Worm (Caenorhabditis elegans) whole organism, mixed stage, embryonic: ENCODE data around the gene drn-1.

ENCODE experiments used
- M03D4.4 ChIP-seq: sonication (generic microtip); optimal IDR thresholded peaks from 2 replicates; lab custom pipeline; 2017; ENCODE audit warnings: mild to moderate bottlenecking, missing genetic modification characterization, missing compliant biosample characterization
- bed-3 ChIP-seq: fragments of 200-800 bp; sonication (Bioruptor generic); optimal IDR thresholded peaks from 3 replicates; lab custom pipeline; 2018; ENCODE audit warnings: mild to moderate bottlenecking, missing genetic modification characterization, moderate library complexity, missing compliant biosample characterization
- blmp-1 ChIP-seq: fragments of 150-350 bp; optimal IDR thresholded peaks from 2 replicates; lab custom pipeline; 2014; ENCODE audit warnings: missing biosample characterization, missing genetic modification characterization
- ceh-39 ChIP-seq: fragments of 150-350 bp; optimal IDR thresholded peaks from 2 replicates; lab custom pipeline; 2014; ENCODE audit warnings: missing biosample characterization, missing genetic modification characterization
- ceh-43 ChIP-seq: fragments of 200-800 bp; sonication (Bioruptor generic); optimal IDR thresholded peaks from 2 replicates; lab custom pipeline; 2018; ENCODE audit warnings: mild to moderate bottlenecking, missing genetic modification characterization, moderate library complexity, missing compliant biosample characterization
- ceh-83 ChIP-seq: fragments of 200-800 bp; sonication (Bioruptor generic); optimal IDR thresholded peaks from 2 replicates; lab custom pipeline; 2018; ENCODE audit warnings: mild to moderate bottlenecking, missing genetic modification characterization, missing compliant biosample characterization
- ces-1 ChIP-seq: fragments of 150-350 bp; optimal IDR thresholded peaks from 2 replicates; lab custom pipeline; 2014; ENCODE audit warnings: missing biosample characterization, missing genetic modification reagents, missing genetic modification characterization
- cnd-1 ChIP-seq: fragments of 200-800 bp; sonication (Bioruptor generic); optimal IDR thresholded peaks from 2 replicates; lab custom pipeline; 2018; ENCODE audit warnings: mild to moderate bottlenecking, missing genetic modification characterization, missing compliant biosample characterization
- drap-1 ChIP-seq: fragments of 200-800 bp; sonication (Bioruptor generic); optimal IDR thresholded peaks from 3 replicates; lab custom pipeline; 2018; ENCODE audit warnings: mild to moderate bottlenecking, missing genetic modification characterization, missing compliant biosample characterization
- elt-1 ChIP-seq: sonication (generic microtip); optimal IDR thresholded peaks from 2 replicates; lab custom pipeline; 2017; ENCODE audit warnings: missing genetic modification characterization, mild to moderate bottlenecking, missing compliant biosample characterization, antibody characterized with exemption, moderate library complexity, borderline replicate concordance; ENCODE audit not compliant: insufficient read depth
- elt-3 ChIP-seq: fragments of 150-350 bp; optimal IDR thresholded peaks from 2 replicates; lab custom pipeline; 2014; ENCODE audit warnings: missing biosample characterization, missing genetic modification characterization
- flh-1 ChIP-seq: fragments of 200-800 bp; sonication (Bioruptor generic); optimal IDR thresholded peaks from 2 replicates; lab custom pipeline; 2018; ENCODE audit warnings: mild to moderate bottlenecking, missing genetic modification characterization, moderate library complexity, missing compliant biosample characterization
- ham-2 ChIP-seq: fragments of 200-800 bp; sonication (Bioruptor generic); optimal IDR thresholded peaks from 2 replicates; lab custom pipeline; 2018; ENCODE audit warnings: mild to moderate bottlenecking, missing genetic modification characterization, missing compliant biosample characterization
- hlh-1 ChIP-seq: fragments of 150-350 bp; optimal IDR thresholded peaks from 2 replicates; lab custom pipeline; 2014; ENCODE audit warnings: missing biosample characterization, missing genetic modification reagents, missing genetic modification characterization
- lin-13 ChIP-seq: fragments of 150-350 bp; optimal IDR thresholded peaks from 2 replicates; lab custom pipeline; 2014; ENCODE audit warnings: missing biosample characterization, missing genetic modification characterization
- lin-32 ChIP-seq: fragments of 200-800 bp; sonication (Bioruptor generic); optimal IDR thresholded peaks from 2 replicates; lab custom pipeline; 2018; ENCODE audit warnings: mild to moderate bottlenecking, missing genetic modification characterization, missing compliant biosample characterization
- mab-5 ChIP-seq: fragments of 150-350 bp; optimal IDR thresholded peaks from 2 replicates; lab custom pipeline; 2014; ENCODE audit warnings: missing biosample characterization, missing genetic modification characterization
- mep-1 ChIP-seq: fragments of 150-350 bp; optimal IDR thresholded peaks from 2 replicates; lab custom pipeline; 2017; ENCODE audit warnings: missing biosample characterization, missing genetic modification reagents, missing genetic modification characterization, inconsistent platforms
- mls-2 ChIP-seq: sonication (generic microtip); optimal IDR thresholded peaks from 2 replicates; lab custom pipeline; 2016; ENCODE audit warnings: mild to moderate bottlenecking, missing genetic modification characterization, moderate library complexity, missing compliant biosample characterization
- nhr-12 ChIP-seq: fragments of 150-350 bp; optimal IDR thresholded peaks from 2 replicates; lab custom pipeline; 2014; ENCODE audit warnings: missing biosample characterization, missing genetic modification characterization
- nhr-2 ChIP-seq: fragments of 150-350 bp; optimal IDR thresholded peaks from 2 replicates; lab custom pipeline; 2014; ENCODE audit warnings: missing biosample characterization, missing genetic modification characterization
- nhr-237 ChIP-seq: fragments of 150-350 bp; optimal IDR thresholded peaks from 2 replicates; lab custom pipeline; 2014; ENCODE audit warnings: missing biosample characterization, missing genetic modification characterization
- nhr-28 ChIP-seq: fragments of 150-350 bp; optimal IDR thresholded peaks from 2 replicates; lab custom pipeline; 2014; ENCODE audit warnings: missing biosample characterization, missing genetic modification characterization
- nhr-76 ChIP-seq: sonication (generic microtip); optimal IDR thresholded peaks from 2 replicates; lab custom pipeline; 2017; ENCODE audit warnings: missing biosample characterization, missing genetic modification characterization
- sem-2 ChIP-seq: fragments of 200-800 bp; sonication (Bioruptor generic); optimal IDR thresholded peaks from 2 replicates; lab custom pipeline; 2018; ENCODE audit warnings: mild to moderate bottlenecking, missing genetic modification characterization, missing compliant biosample characterization
- snpc-4 ChIP-seq: fragments of 150-350 bp; optimal IDR thresholded peaks from 2 replicates; lab custom pipeline; 2014; ENCODE audit warnings: missing biosample characterization, missing genetic modification characterization
- sptf-1 ChIP-seq: sonication (generic microtip); optimal IDR thresholded peaks from 2 replicates; lab custom pipeline; 2017; ENCODE audit warnings: mild to moderate bottlenecking, missing genetic modification characterization, moderate library complexity, missing compliant biosample characterization
- tbx-8 ChIP-seq: fragments of 200-800 bp; sonication (Bioruptor generic); optimal IDR thresholded peaks from 2 replicates; lab custom pipeline; 2018; ENCODE audit warnings: mild to moderate bottlenecking, missing genetic modification characterization, moderate library complexity, missing compliant biosample characterization
- unc-120 ChIP-seq: sonication (generic microtip); optimal IDR thresholded peaks from 2 replicates; lab custom pipeline; 2017; ENCODE audit warnings: missing genetic modification characterization, missing compliant biosample characterization; ENCODE audit not compliant: poor library complexity, severe bottlenecking
- unc-39 ChIP-seq: fragments of 150-350 bp; optimal IDR thresholded peaks from 2 replicates; lab custom pipeline; 2014; ENCODE audit warnings: missing biosample characterization, missing genetic modification characterization
- unc-62 ChIP-seq: fragments of 150-350 bp; optimal IDR thresholded peaks from 2 replicates; lab custom pipeline; 2014; ENCODE audit warnings: missing biosample characterization, missing genetic modification reagents, missing genetic modification characterization
- zip-8 ChIP-seq: fragments of 150-350 bp; optimal IDR thresholded peaks from 2 replicates; lab custom pipeline; 2014; ENCODE audit warnings: missing biosample characterization, missing genetic modification characterization
- ztf-11 ChIP-seq: fragments of 150-350 bp; optimal IDR thresholded peaks from 2 replicates; lab custom pipeline; 2014; ENCODE audit warnings: missing biosample characterization, missing genetic modification characterization

The drn-1 gene

ce11 chrII:5225284-5225683 is 46.4 kb downstream of the drn-1 start, which contains the start of gene dsh-1:
Gene dsh-1 (minus strand): TSS chrII:5225384.
- TF ChIP-seq hlh-1 (tag; lab: Kevin White, UChicago) (no peak), sptf-1 (tag; lab: Kevin White, UChicago) (no peak), tbx-8 (GFP tag; lab: Kevin White, UChicago) (no peak), mab-5 (no peak)

DNA sequence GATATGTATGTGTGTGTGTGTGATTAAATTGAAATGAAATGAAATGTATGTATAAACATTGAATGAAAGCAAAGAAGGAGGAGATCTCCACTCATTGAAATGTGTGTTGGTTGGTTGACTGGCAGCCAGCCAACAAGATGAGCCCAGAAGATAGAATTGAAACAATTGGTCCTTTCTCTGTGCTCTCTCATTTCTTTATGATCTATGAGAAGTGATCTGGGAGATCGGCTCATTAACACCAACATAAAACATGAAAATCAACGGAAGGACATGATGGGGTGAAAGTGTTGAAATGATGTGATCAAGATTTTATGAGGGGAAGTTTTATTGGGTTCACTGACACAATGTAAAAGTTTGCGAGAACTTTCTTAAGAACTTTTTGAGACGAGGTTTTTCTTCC is 48.8 kb downstream of the drn-1 start:
- TF ChIP-seq ceh-39 (tag; lab: Kevin White, UChicago), result no peak
- TF ChIP-seq nhr-76, result no peak
- no peak for TF ChIP-seq snpc-4
- no peak for TF ChIP-seq cnd-1 (tag; lab: Kevin White, UChicago)
- TF ChIP-seq elt-3 (tag; lab: Kevin White, UChicago), result no peak
- no peak for TF ChIP-seq ces-1 (GFP tag; lab: Kevin White, UChicago)
- TF ChIP-seq nhr-28 (tag; lab: Kevin White, UChicago), result no peak
- no peak for TF ChIP-seq nhr-12 (tag; lab: Kevin White, UChicago)
- no peak for TF ChIP-seq lin-13 (tag; lab: Kevin White, UChicago)
- TF ChIP-seq drap-1, result no peak
- TF ChIP-seq unc-120 (tag; lab: Kevin White, UChicago), result peak; percentile 42
- no peak for TF ChIP-seq unc-39
- peak; percentile 71 for TF ChIP-seq unc-62
- TF ChIP-seq blmp-1, result no peak
- TF ChIP-seq sptf-1 (tag; lab: Kevin White, UChicago), result no peak
- no peak for TF ChIP-seq bed-3 (GFP tag; lab: Kevin White, UChicago)
- no peak for TF ChIP-seq lin-32 (GFP tag; lab: Kevin White, UChicago)
- TF ChIP-seq mab-5, result peak; percentile 37
- no peak for TF ChIP-seq zip-8 (tag; lab: Kevin White, UChicago)
- TF ChIP-seq ceh-83 (GFP tag; lab: Kevin White, UChicago), result no peak
- TF ChIP-seq mls-2 (tag; lab: Kevin White, UChicago), result no peak
- peak; percentile 86 for TF ChIP-seq hlh-1 (tag; lab: Kevin White, UChicago)
- TF ChIP-seq sem-2 (GFP tag; lab: Kevin White, UChicago), result no peak
- TF ChIP-seq elt-1 (tag; lab: Kevin White, UChicago), result no peak
- no peak for TF ChIP-seq ham-2
- TF ChIP-seq mep-1 (tag; lab: Kevin White, UChicago), result no peak
- TF ChIP-seq tbx-8 (GFP tag; lab: Kevin White, UChicago), result no peak
- no peak for TF ChIP-seq nhr-237 (tag; lab: Kevin White, UChicago)
- no peak for TF ChIP-seq ztf-11 (tag; lab: Kevin White, UChicago)

DNA sequence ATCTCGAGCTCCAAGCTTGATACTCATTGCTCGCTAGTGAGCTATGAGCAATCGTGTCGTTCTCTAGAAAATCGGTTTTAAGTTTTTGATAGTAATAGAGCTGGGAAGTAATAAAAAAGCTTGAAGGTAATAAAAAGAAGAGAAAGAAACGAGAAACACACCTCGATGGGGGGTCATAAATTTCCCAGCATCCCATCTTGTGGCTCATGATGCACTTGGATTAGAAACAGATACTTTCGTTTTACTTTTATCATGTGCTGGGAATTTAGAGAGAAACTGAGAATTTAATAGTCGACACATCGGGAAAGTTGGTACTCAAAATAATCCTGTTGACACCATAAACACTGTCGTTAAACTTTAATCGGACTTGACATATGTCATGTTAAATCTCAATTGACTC is 51.0 kb downstream of the drn-1 start:
- TF ChIP-seq cnd-1 (tag; lab: Kevin White, UChicago) (no peak), sem-2 (GFP tag; lab: Kevin White, UChicago) (no peak), blmp-1 (no peak), elt-3 (tag; lab: Kevin White, UChicago) (no peak), lin-13 (tag; lab: Kevin White, UChicago) (no peak), ceh-83 (GFP tag; lab: Kevin White, UChicago) (no peak), flh-1 (GFP tag; lab: Kevin White, UChicago) (no peak), nhr-2 (no peak), M03D4.4 (tag; lab: Kevin White, UChicago) (no peak), ceh-39 (tag; lab: Kevin White, UChicago) (no peak), nhr-12 (tag; lab: Kevin White, UChicago) (no peak), unc-120 (tag; lab: Kevin White, UChicago) (no peak), lin-32 (GFP tag; lab: Kevin White, UChicago) (no peak), nhr-76 (no peak), ces-1 (GFP tag; lab: Kevin White, UChicago) (no peak), ceh-43 (GFP tag; lab: Kevin White, UChicago) (no peak), ham-2 (no peak)
